Fruit fly (Drosophila melanogaster): ENCODE results near the gene GckIII.

The GckIII gene

dm6 chr3R:17065018-17065784, 20.1 kb upstream of the GckIII start:
- TF ChIP-seq corto (GFP tag; optimal IDR thresholded peaks at IDR 0.05), result peak; percentile 96
- TF ChIP-seq lov (optimal IDR thresholded peaks at IDR 0.05), result no peak
- peak; percentile 66 for TF ChIP-seq lov (GFP tag; IDR thresholded peaks at IDR 0.05)
- TF ChIP-seq dmrt99B (tag; optimal IDR thresholded peaks at IDR 0.05), result peak; percentile 97
- peak; percentile 64 for TF ChIP-seq CG11247 (GFP tag; IDR thresholded peaks at IDR 0.05)
- peak; percentile 56 for TF ChIP-seq slou (GFP tag; optimal IDR thresholded peaks at IDR 0.05)
- peak; percentile 41; the same call in 1 of the 2 replicates for TF ChIP-seq dimm (GFP tag; IDR thresholded peaks at IDR 0.05)
- TF ChIP-seq otp (GFP tag; IDR thresholded peaks at IDR 0.05), result peak; percentile 73; the same call in 2 of the 3 replicates
- TF ChIP-seq CG7357 (GFP tag; IDR thresholded peaks at IDR 0.05), result peak; percentile 78
- TF ChIP-seq NC2α (GFP tag; optimal IDR thresholded peaks at IDR 0.05), result peak; percentile 70
- TF ChIP-seq CG15601 (tag; optimal IDR thresholded peaks at IDR 0.05), result peak; percentile 94
- peak; percentile 70 for TF ChIP-seq pfk (GFP tag; optimal IDR thresholded peaks at IDR 0.05)
- peak; percentile 93 for TF ChIP-seq CG6689 (GFP tag; IDR thresholded peaks at IDR 0.05)
- peak; percentile 89 for TF ChIP-seq nerfin-1 (tag; optimal IDR thresholded peaks at IDR 0.05)
- TF ChIP-seq CG3847 (GFP tag; IDR thresholded peaks at IDR 0.05), result peak; percentile 85
- no peak for TF ChIP-seq hth (optimal IDR thresholded peaks at IDR 0.05)
- TF ChIP-seq CG11504 (tag; optimal IDR thresholded peaks at IDR 0.05), result peak; percentile 95
- TF ChIP-seq CG33213 (GFP tag; optimal IDR thresholded peaks at IDR 0.05), result peak; percentile 74
- peak; percentile 98 for TF ChIP-seq gem (tag; optimal IDR thresholded peaks at IDR 0.05)
- peak; percentile 67; the same call in 1 of the 2 replicates for TF ChIP-seq toy (GFP tag; IDR thresholded peaks at IDR 0.05)
- TF ChIP-seq bigmax (GFP tag; optimal IDR thresholded peaks at IDR 0.05), result peak; percentile 5
- peak; percentile 91 for TF ChIP-seq Hmx (GFP tag; optimal IDR thresholded peaks at IDR 0.05)
- TF ChIP-seq Poxn (GFP tag; IDR thresholded peaks at IDR 0.05), result peak; percentile 61
- peak; percentile 30; the same call in 1 of the 2 replicates for TF ChIP-seq CG16779 (GFP tag; IDR thresholded peaks at IDR 0.05)
- TF ChIP-seq wek (GFP tag; optimal IDR thresholded peaks at IDR 0.05), result peak; percentile 77
- peak; percentile 85 for TF ChIP-seq gro (GFP tag; optimal IDR thresholded peaks at IDR 0.05)
- peak; percentile 83 for TF ChIP-seq CG7372 (GFP tag; IDR thresholded peaks at IDR 0.05)
- no peak for TF ChIP-seq vnd (GFP tag; IDR thresholded peaks at IDR 0.05; ENCODE audit: partially characterized antibody)
- no peak for TF ChIP-seq Dip2 (GFP tag; IDR thresholded peaks at IDR 0.05)
- TF ChIP-seq pros (GFP tag; optimal IDR thresholded peaks at IDR 0.05), result peak; percentile 28
- TF ChIP-seq Six4 (GFP tag; optimal IDR thresholded peaks at IDR 0.05), result peak; percentile 84
- peak; percentile 92 for TF ChIP-seq CG12219 (GFP tag; optimal IDR thresholded peaks at IDR 0.05)
- peak; percentile 75 for TF ChIP-seq al (GFP tag; IDR thresholded peaks at IDR 0.05)
- TF ChIP-seq Nf-YB (GFP tag; optimal IDR thresholded peaks at IDR 0.05), result peak; percentile 83
- TF ChIP-seq Sox100B (GFP tag; optimal IDR thresholded peaks at IDR 0.05), result peak; percentile 93
- peak; percentile 87 for TF ChIP-seq CG4360 (GFP tag; IDR thresholded peaks at IDR 0.05)
- TF ChIP-seq Oli (tag; optimal IDR thresholded peaks at IDR 0.05), result peak; percentile 95
- TF ChIP-seq Mad (GFP tag; optimal IDR thresholded peaks at IDR 0.05), result peak; percentile 81
- TF ChIP-seq tin (GFP tag; optimal IDR thresholded peaks at IDR 0.05), result peak; percentile 86
- TF ChIP-seq Hr78 (GFP tag; optimal IDR thresholded peaks at IDR 0.05), result peak in 1 of 2 experiments; percentile 87
- peak; percentile 77 for TF ChIP-seq Spps (tag; optimal IDR thresholded peaks at IDR 0.05)
- no peak for TF ChIP-seq Lpt (GFP tag; optimal IDR thresholded peaks at IDR 0.05)
- TF ChIP-seq tx (GFP tag; optimal IDR thresholded peaks at IDR 0.05), result peak; percentile 85
- TF ChIP-seq en (GFP tag; optimal IDR thresholded peaks at IDR 0.05), result peak; percentile 76
- TF ChIP-seq bsh (GFP tag; optimal IDR thresholded peaks at IDR 0.05), result peak; percentile 81 to 96
- peak; percentile 78 for TF ChIP-seq CG11456 (GFP tag; IDR thresholded peaks at IDR 0.05)
- peak; percentile 69 for TF ChIP-seq CG8089 (GFP tag; optimal IDR thresholded peaks at IDR 0.05)
- peak; percentile 74 for TF ChIP-seq CG11696 (GFP tag; IDR thresholded peaks at IDR 0.05)
- peak; percentile 97 for TF ChIP-seq unpg (GFP tag; optimal IDR thresholded peaks at IDR 0.05)
- TF ChIP-seq sob (GFP tag; IDR thresholded peaks at IDR 0.05), result peak; percentile 83
